Worm (Caenorhabditis elegans) whole organism, late embryonic: Measurements from ENCODE around the gene F55G7.5.

Experiments
- ceh-30 ChIP-seq: fragments of 150-350 bp; optimal IDR thresholded peaks from 2 replicates; lab custom pipeline; 2014; ENCODE audit warnings: missing biosample characterization, missing genetic modification characterization
- ceh-31 ChIP-seq: sonication (generic microtip); optimal IDR thresholded peaks from 2 replicates; lab custom pipeline; 2016; ENCODE audit warnings: missing genetic modification characterization, missing compliant biosample characterization
- dmd-4 ChIP-seq: sonication (generic microtip); optimal IDR thresholded peaks from 2 replicates; lab custom pipeline; 2016; ENCODE audit warnings: borderline replicate concordance, missing genetic modification characterization, missing compliant biosample characterization
- ets-4 ChIP-seq: sonication (generic microtip); optimal IDR thresholded peaks from 2 replicates; lab custom pipeline; 2016; ENCODE audit warnings: missing genetic modification characterization, missing compliant biosample characterization
- fkh-10 ChIP-seq: fragments of 150-350 bp; optimal IDR thresholded peaks from 2 replicates; lab custom pipeline; 2014; ENCODE audit warnings: missing biosample characterization, missing genetic modification reagents, missing genetic modification characterization
- pax-1 ChIP-seq: fragments of 150-350 bp; optimal IDR thresholded peaks from 2 replicates; lab custom pipeline; 2014; ENCODE audit warnings: missing biosample characterization, missing genetic modification characterization
- pqm-1 ChIP-seq: sonication (generic microtip); optimal IDR thresholded peaks from 2 replicates; lab custom pipeline; 2016; ENCODE audit warnings: missing genetic modification characterization, missing compliant biosample characterization
- tbx-2 ChIP-seq: sonication (generic microtip); optimal IDR thresholded peaks from 2 replicates; lab custom pipeline; 2016; ENCODE audit warnings: missing genetic modification characterization, missing compliant biosample characterization
- unc-55 ChIP-seq: sonication (generic microtip); optimal IDR thresholded peaks from 2 replicates; lab custom pipeline; 2017; ENCODE audit warnings: missing biosample characterization, missing genetic modification reagents, missing genetic modification characterization
- unc-86 ChIP-seq: sonication (generic microtip); optimal IDR thresholded peaks from 2 replicates; lab custom pipeline; 2016; ENCODE audit warnings: missing genetic modification characterization, missing compliant biosample characterization

ce11 chrX:11968024-11968598 lies 29.4 kb upstream of the F55G7.5 start:
- TF ChIP-seq tbx-2 (tag; lab: Kevin White, UChicago) = no peak
- TF ChIP-seq pax-1 (tag; lab: Kevin White, UChicago) = no peak
- no peak for TF ChIP-seq fkh-10
- TF ChIP-seq unc-55 (GFP tag; lab: Kevin White, UChicago) = no peak
- no peak for TF ChIP-seq ceh-30
- TF ChIP-seq dmd-4 (tag; lab: Kevin White, UChicago) = no peak
- no peak for TF ChIP-seq pqm-1
- TF ChIP-seq unc-86 (tag; lab: Kevin White, UChicago) = no peak
- TF ChIP-seq ceh-31 (tag; lab: Kevin White, UChicago) = no peak
- TF ChIP-seq ets-4 (tag; lab: Kevin White, UChicago) = no peak
